Worm (Caenorhabditis elegans) whole organism, L3 larva: ENCODE results near the gene str-261.

Experiments used
- aly-2 ChIP-seq: fragments of 150-350 bp; optimal IDR thresholded peaks from 2 replicates; lab custom pipeline; 2014; ENCODE audit warnings: missing biosample characterization, missing genetic modification characterization
- ama-1 ChIP-seq: fragments of 150-350 bp; optimal IDR thresholded peaks from 2 replicates; lab custom pipeline; 2018
- egl-27 ChIP-seq: sonication (generic microtip); optimal IDR thresholded peaks from 4 replicates; lab custom pipeline; 2017; ENCODE audit warnings: missing biosample characterization, missing genetic modification reagents, missing genetic modification characterization
- jun-1 ChIP-seq: fragments of 150-350 bp; optimal IDR thresholded peaks from 2 replicates; lab custom pipeline; 2014; ENCODE audit warnings: missing biosample characterization, missing genetic modification reagents, missing genetic modification characterization
- mdl-1 ChIP-seq: fragments of 150-350 bp; optimal IDR thresholded peaks from 2 replicates; lab custom pipeline; 2014; ENCODE audit warnings: missing biosample characterization, missing genetic modification characterization
- nhr-237 ChIP-seq: fragments of 150-350 bp; optimal IDR thresholded peaks from 2 replicates; lab custom pipeline; 2014; ENCODE audit warnings: missing biosample characterization, missing genetic modification characterization
- pqm-1 ChIP-seq: fragments of 150-350 bp; optimal IDR thresholded peaks from 2 replicates; lab custom pipeline; 2017; ENCODE audit warnings: missing biosample characterization, missing genetic modification characterization, inconsistent platforms
- snpc-4 ChIP-seq: fragments of 150-350 bp; optimal IDR thresholded peaks from 2 replicates; lab custom pipeline; 2014; ENCODE audit warnings: missing biosample characterization, missing genetic modification characterization

- TF ChIP-seq ama-1 = no peak
- no peak for TF ChIP-seq mdl-1 (tag; lab: Kevin White, UChicago)
- no peak for TF ChIP-seq egl-27
- TF ChIP-seq pqm-1 (tag; lab: Kevin White, UChicago) = no peak
- no peak for TF ChIP-seq snpc-4 (tag; lab: Kevin White, UChicago)
- TF ChIP-seq aly-2 (tag; lab: Kevin White, UChicago) = no peak
- no peak for TF ChIP-seq jun-1 (tag; lab: Kevin White, UChicago)
- TF ChIP-seq nhr-237 (tag; lab: Kevin White, UChicago) = no peak
These were observed 29.1 kb upstream of the str-261 start for ce11 chrIII:11045196-11045595.
